Worm (Caenorhabditis elegans): Measurements from ENCODE around the gene ceh-99.
A peak's percentile ranks its signal among the peaks of the same experiment; 100 is the strongest.

Gene ceh-99

ce11 chrII:12488810-12489209 is 31.0 kb upstream of the ceh-99 start:
- TF ChIP-seq sea-1 (GFP tag; conservative IDR thresholded peaks at IDR 0.05) (no peak), hmbx-1 (tag; optimal IDR thresholded peaks at IDR 0.05) (no peak), ceh-36 (tag; optimal IDR thresholded peaks at IDR 0.05) (no peak), hnd-1 (tag; optimal IDR thresholded peaks at IDR 0.05) (no peak), flt-1 (GFP tag; IDR thresholded peaks at IDR 0.05) (no peak), aly-1 (tag; optimal IDR thresholded peaks at IDR 0.05) (no peak), hmg-4 (GFP tag; optimal IDR thresholded peaks at IDR 0.05) (no peak), tbx-11 (GFP tag; IDR thresholded peaks at IDR 0.05) (no peak), ets-7 (tag; optimal IDR thresholded peaks at IDR 0.05) (no peak), B0310.2 (tag; optimal IDR thresholded peaks at IDR 0.05) (no peak), tbx-37 (GFP tag; conservative IDR thresholded peaks at IDR 0.05) (no peak), ama-1 (optimal IDR thresholded peaks at IDR 0.05) (no peak), pes-1 (GFP tag; IDR thresholded peaks at IDR 0.05) (no peak), scrt-1 (GFP tag; IDR thresholded peaks at IDR 0.05) (no peak), tra-4 (tag; optimal IDR thresholded peaks at IDR 0.05) (no peak), F13C5.2 (tag; optimal IDR thresholded peaks at IDR 0.05) (no peak), ceh-13 (GFP tag; optimal IDR thresholded peaks at IDR 0.05) (no peak)

DNA sequence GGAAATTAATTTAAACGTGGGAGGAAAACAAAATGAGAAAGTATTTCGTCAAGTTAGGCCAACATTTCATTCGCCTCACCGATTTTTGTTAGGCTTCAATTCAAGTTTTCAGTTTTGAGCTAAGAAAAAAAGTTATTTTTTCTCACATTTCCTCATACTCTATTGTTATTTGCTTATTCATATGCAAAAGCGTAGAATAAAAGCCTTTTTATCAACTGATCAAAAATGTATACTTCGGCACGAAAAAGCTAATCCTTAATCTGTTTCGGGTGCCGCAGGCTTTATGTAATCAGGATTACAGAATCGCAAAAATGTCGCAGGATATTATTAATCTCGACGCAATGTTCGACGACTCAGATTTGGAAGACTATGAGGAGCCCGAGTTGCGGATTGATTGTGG is 29.9 kb upstream of the ceh-99 start, which contains the start of gene T21B4.15:
TSS of gene T21B4.15 (plus strand) at position 301 of the 400 bp plus-strand sequence.
- TF ChIP-seq B0310.2 (tag; optimal IDR thresholded peaks at IDR 0.05), result no peak
- no peak for TF ChIP-seq hmg-4 (GFP tag; optimal IDR thresholded peaks at IDR 0.05)
- no peak for TF ChIP-seq ets-7 (tag; optimal IDR thresholded peaks at IDR 0.05)
- no peak for TF ChIP-seq tbx-37 (GFP tag; conservative IDR thresholded peaks at IDR 0.05)
- TF ChIP-seq F13C5.2 (tag; optimal IDR thresholded peaks at IDR 0.05), result no peak
- no peak for TF ChIP-seq hmbx-1 (tag; optimal IDR thresholded peaks at IDR 0.05)
- TF ChIP-seq aly-1 (tag; optimal IDR thresholded peaks at IDR 0.05), result no peak
- no peak for TF ChIP-seq tbx-11 (GFP tag; IDR thresholded peaks at IDR 0.05)
- TF ChIP-seq tra-4 (tag; optimal IDR thresholded peaks at IDR 0.05), result no peak
- no peak for TF ChIP-seq hnd-1 (tag; optimal IDR thresholded peaks at IDR 0.05)
- TF ChIP-seq ceh-13 (GFP tag; optimal IDR thresholded peaks at IDR 0.05), result no peak

DNA sequence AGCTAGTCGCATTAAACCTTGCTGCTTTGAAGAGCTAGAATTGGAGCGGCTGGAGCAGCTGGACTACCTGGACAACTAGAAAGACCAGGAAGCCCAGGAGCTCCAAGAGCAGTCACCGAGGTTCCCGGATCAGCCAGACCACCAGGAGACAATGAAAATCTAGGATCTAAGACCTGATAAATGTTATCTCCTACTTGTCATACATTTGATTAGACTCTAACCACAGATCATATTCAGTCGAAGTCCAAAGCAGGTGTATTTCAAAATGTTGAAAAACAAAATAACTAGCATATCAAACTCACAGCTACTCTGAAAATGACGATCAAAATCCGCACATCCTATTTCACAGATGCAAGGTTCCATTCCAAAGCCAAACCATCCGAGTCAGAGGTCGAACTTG is 27.8 kb upstream of the ceh-99 start, which contains the start of gene srz-6:
TSS of gene srz-6 (plus strand) at position 301 of the 400 bp plus-strand sequence.
- no peak for TF ChIP-seq ama-1 (optimal IDR thresholded peaks at IDR 0.05)
- no peak for TF ChIP-seq aly-1 (tag; optimal IDR thresholded peaks at IDR 0.05)
- no peak for TF ChIP-seq ets-7 (tag; optimal IDR thresholded peaks at IDR 0.05)
- no peak for TF ChIP-seq hnd-1 (tag; optimal IDR thresholded peaks at IDR 0.05)
- no peak for TF ChIP-seq tra-4 (tag; optimal IDR thresholded peaks at IDR 0.05)

ce11 chrII:12494067-12494477 is 25.7 kb upstream of the ceh-99 start:
- TF ChIP-seq F13C5.2 (tag; optimal IDR thresholded peaks at IDR 0.05) (no peak), ceh-13 (GFP tag; optimal IDR thresholded peaks at IDR 0.05) (no peak), tbx-37 (GFP tag; conservative IDR thresholded peaks at IDR 0.05) (no peak), B0310.2 (tag; optimal IDR thresholded peaks at IDR 0.05) (no peak)

- TF ChIP-seq ama-1 (optimal IDR thresholded peaks at IDR 0.05), result no peak
- TF ChIP-seq B0310.2 (tag; optimal IDR thresholded peaks at IDR 0.05), result peak; percentile 91
- peak; percentile 88 for TF ChIP-seq hnd-1 (tag; optimal IDR thresholded peaks at IDR 0.05)
- TF ChIP-seq aly-1 (tag; optimal IDR thresholded peaks at IDR 0.05), result peak; percentile 90
- peak; percentile 79 for TF ChIP-seq hmbx-1 (tag; optimal IDR thresholded peaks at IDR 0.05)
- TF ChIP-seq pes-1 (GFP tag; IDR thresholded peaks at IDR 0.05), result peak; percentile 98
- TF ChIP-seq F13C5.2 (tag; optimal IDR thresholded peaks at IDR 0.05), result peak; percentile 95
- TF ChIP-seq sea-1 (GFP tag; conservative IDR thresholded peaks at IDR 0.05), result peak; percentile 95
- peak; percentile 98 for TF ChIP-seq flt-1 (GFP tag; IDR thresholded peaks at IDR 0.05)
- peak; percentile 94 for TF ChIP-seq ceh-36 (tag; optimal IDR thresholded peaks at IDR 0.05)
- peak; percentile 85 for TF ChIP-seq tra-4 (tag; optimal IDR thresholded peaks at IDR 0.05)
- TF ChIP-seq ets-7 (tag; optimal IDR thresholded peaks at IDR 0.05), result peak; percentile 93
- peak; percentile 92 for TF ChIP-seq hmg-4 (GFP tag; optimal IDR thresholded peaks at IDR 0.05)
- TF ChIP-seq tbx-11 (GFP tag; IDR thresholded peaks at IDR 0.05), result peak; percentile 97
- peak; percentile 98 for TF ChIP-seq scrt-1 (GFP tag; IDR thresholded peaks at IDR 0.05)
- peak; percentile 98 for TF ChIP-seq tbx-37 (GFP tag; conservative IDR thresholded peaks at IDR 0.05)
- TF ChIP-seq ceh-13 (GFP tag; optimal IDR thresholded peaks at IDR 0.05), result peak; percentile 84
Observed at ce11 chrII:12494556-12495131, 25.1 kb upstream of the ceh-99 start, which contains the start of gene col-85. Gene col-85, minus strand, starts transcription at chrII:12495095.

- TF ChIP-seq pes-1 (GFP tag; IDR thresholded peaks at IDR 0.05) (no peak), tbx-37 (GFP tag; conservative IDR thresholded peaks at IDR 0.05) (no peak), flt-1 (GFP tag; IDR thresholded peaks at IDR 0.05) (no peak), ceh-36 (tag; optimal IDR thresholded peaks at IDR 0.05) (no peak), hmg-4 (GFP tag; optimal IDR thresholded peaks at IDR 0.05) (no peak), ceh-13 (GFP tag; optimal IDR thresholded peaks at IDR 0.05) (no peak)
Observed at ce11 chrII:12496981-12497380, 22.8 kb upstream of the ceh-99 start, which contains the start of gene T21B4.3. Gene T21B4.3, minus strand, starts transcription at chrII:12497081.

- TF ChIP-seq ceh-36 (tag; optimal IDR thresholded peaks at IDR 0.05) (no peak), F13C5.2 (tag; optimal IDR thresholded peaks at IDR 0.05) (no peak), flt-1 (GFP tag; IDR thresholded peaks at IDR 0.05) (no peak), pes-1 (GFP tag; IDR thresholded peaks at IDR 0.05) (no peak), tbx-37 (GFP tag; conservative IDR thresholded peaks at IDR 0.05) (no peak), tbx-11 (GFP tag; IDR thresholded peaks at IDR 0.05) (no peak), hmg-4 (GFP tag; optimal IDR thresholded peaks at IDR 0.05) (no peak), scrt-1 (GFP tag; IDR thresholded peaks at IDR 0.05) (no peak), aly-1 (tag; optimal IDR thresholded peaks at IDR 0.05) (no peak), ets-7 (tag; optimal IDR thresholded peaks at IDR 0.05) (no peak), hmbx-1 (tag; optimal IDR thresholded peaks at IDR 0.05) (no peak), B0310.2 (tag; optimal IDR thresholded peaks at IDR 0.05) (no peak), sea-1 (GFP tag; conservative IDR thresholded peaks at IDR 0.05) (no peak), tra-4 (tag; optimal IDR thresholded peaks at IDR 0.05) (no peak), ceh-13 (GFP tag; optimal IDR thresholded peaks at IDR 0.05) (no peak), hnd-1 (tag; optimal IDR thresholded peaks at IDR 0.05) (no peak), ama-1 (optimal IDR thresholded peaks at IDR 0.05) (no peak)
Observed at ce11 chrII:12499969-12500368, 19.8 kb upstream of the ceh-99 start.

All from whole organism, early embryonic.